Worm (Caenorhabditis elegans) whole organism, early embryonic: Measurements from ENCODE around the gene R03H10.11.

Experiments used
- B0310.2 ChIP-seq: sonication (generic microtip); optimal IDR thresholded peaks from 2 replicates; lab custom pipeline; 2016; ENCODE audit warnings: mild to moderate bottlenecking, missing genetic modification characterization, missing compliant biosample characterization
- F13C5.2 ChIP-seq: sonication (generic microtip); optimal IDR thresholded peaks from 2 replicates; lab custom pipeline; 2017; ENCODE audit warnings: mild to moderate bottlenecking, missing genetic modification characterization, inconsistent platforms, missing compliant biosample characterization
- ama-1 ChIP-seq: fragments of 150-350 bp; optimal IDR thresholded peaks from 2 replicates; lab custom pipeline; 2014
- ceh-36 ChIP-seq: sonication (generic microtip); optimal IDR thresholded peaks from 2 replicates; lab custom pipeline; 2016; ENCODE audit warnings: missing genetic modification characterization, inconsistent platforms, missing compliant biosample characterization
- ets-7 ChIP-seq: sonication (generic microtip); optimal IDR thresholded peaks from 2 replicates; lab custom pipeline; 2016; ENCODE audit warnings: missing genotype, missing genetic modification characterization, missing compliant biosample characterization
- flt-1 ChIP-seq: fragments of 200-800 bp; sonication (Bioruptor generic); IDR thresholded peaks from 2 replicates; pipeline ENCODE4 v1.3.6; 2022; ENCODE audit warnings: missing genetic modification characterization, missing compliant biosample characterization
- hmg-4 ChIP-seq: fragments of 200-800 bp; sonication (Bioruptor generic); optimal IDR thresholded peaks from 2 replicates; lab custom pipeline; 2018; ENCODE audit warnings: mild to moderate bottlenecking, missing genetic modification characterization, missing compliant biosample characterization
- hnd-1 ChIP-seq: sonication (generic microtip); optimal IDR thresholded peaks from 2 replicates; lab custom pipeline; 2016; ENCODE audit warnings: missing genetic modification characterization, missing compliant biosample characterization
- pes-1 ChIP-seq: fragments of 200-800 bp; sonication (Bioruptor generic); IDR thresholded peaks from 2 replicates; pipeline ENCODE4 v1.3.6; 2022; ENCODE audit warnings: missing genetic modification reagents, missing genetic modification characterization, missing compliant biosample characterization
- scrt-1 ChIP-seq: fragments of 200-800 bp; sonication (Bioruptor generic); IDR thresholded peaks from 2 replicates; pipeline ENCODE4 v1.3.6; 2022; ENCODE audit warnings: missing genetic modification characterization, missing compliant biosample characterization

- TF ChIP-seq F13C5.2 (tag; lab: Kevin White, UChicago): no peak
- TF ChIP-seq ama-1 (lab: Kevin White, UChicago): no peak
- TF ChIP-seq flt-1 (GFP tag; lab: Robert Waterston, UW): no peak
- no peak for TF ChIP-seq ets-7 (tag; lab: Kevin White, UChicago)
- TF ChIP-seq hnd-1 (tag; lab: Kevin White, UChicago): no peak
- no peak for TF ChIP-seq hmg-4 (GFP tag; lab: Kevin White, UChicago)
- TF ChIP-seq scrt-1: no peak
- no peak for TF ChIP-seq B0310.2
- no peak for TF ChIP-seq ceh-36 (tag; lab: Kevin White, UChicago)
- no peak for TF ChIP-seq pes-1 (GFP tag; lab: Robert Waterston, UW)
Measured at ce11 chrII:4229106-4229708, 46.7 kb downstream of the R03H10.11 start, which contains the start of gene C16A11.3.
